Fruit fly (Drosophila melanogaster) whole organism, embryonic: ENCODE data around the gene Baldspot.

Source experiments
- CG10209 ChIP-seq: fragments of 200-800 bp; sonication (Bioruptor generic); optimal IDR thresholded peaks from 3 replicates; lab custom pipeline; 2017; ENCODE audit warnings: missing biosample characterization, mild to moderate bottlenecking, missing genetic modification characterization, missing genetic modification reagents
- CG12744 ChIP-seq: fragments of 200-800 bp; sonication (Bioruptor generic); optimal IDR thresholded peaks from 2 replicates; lab custom pipeline; 2016; ENCODE audit warnings: missing biosample characterization, missing genetic modification characterization
- CG13296 ChIP-seq: fragments of 200-800 bp; sonication (Bioruptor generic); optimal IDR thresholded peaks from 3 replicates; lab custom pipeline; 2018; ENCODE audit warnings: missing biosample characterization, mild to moderate bottlenecking, missing genetic modification characterization
- CG15073 ChIP-seq: fragments of 200-800 bp; sonication (Bioruptor generic); optimal IDR thresholded peaks from 2 replicates; lab custom pipeline; 2016; ENCODE audit warnings: missing biosample characterization, missing genetic modification characterization
- CG15514 ChIP-seq: fragments of 200-800 bp; sonication (Bioruptor generic); optimal IDR thresholded peaks from 3 replicates; lab custom pipeline; 2017; ENCODE audit warnings: missing biosample characterization, missing genetic modification characterization, mild to moderate bottlenecking, moderate library complexity, missing genetic modification reagents
- CG15601 ChIP-seq: fragments of 200-800 bp; sonication (Bioruptor generic); optimal IDR thresholded peaks from 3 replicates; lab custom pipeline; 2019; ENCODE audit warnings: missing biosample characterization, mild to moderate bottlenecking, missing genetic modification characterization, moderate library complexity
- CG1792 ChIP-seq: fragments of 200-800 bp; sonication (Bioruptor generic); optimal IDR thresholded peaks from 2 replicates; lab custom pipeline; 2016; ENCODE audit warnings: missing biosample characterization, missing genetic modification characterization
- CG2875 ChIP-seq: fragments of 200-800 bp; sonication (Bioruptor generic); optimal IDR thresholded peaks from 2 replicates; lab custom pipeline; 2017; ENCODE audit warnings: missing biosample characterization, mild to moderate bottlenecking, missing genetic modification characterization, missing genetic modification reagents
- CG30020 ChIP-seq: fragments of 200-800 bp; optimal IDR thresholded peaks from 2 replicates; lab custom pipeline; 2019; ENCODE audit warnings: missing biosample characterization, mild to moderate bottlenecking, missing genetic modification characterization, moderate library complexity
- CG33557 ChIP-seq: fragments of 200-800 bp; sonication (Bioruptor generic); optimal IDR thresholded peaks from 2 replicates; lab custom pipeline; 2019; ENCODE audit warnings: missing biosample characterization, mild to moderate bottlenecking, missing genetic modification characterization, moderate library complexity
- CG4404 ChIP-seq: fragments of 200-800 bp; sonication (Bioruptor generic); IDR thresholded peaks from 2 replicates; pipeline ENCODE4 v1.3.6; 2022; ENCODE audit warnings: missing biosample characterization, missing genetic modification characterization
- CG4617 ChIP-seq: fragments of 200-800 bp; sonication (Bioruptor generic); optimal IDR thresholded peaks from 3 replicates; lab custom pipeline; 2016; ENCODE audit warnings: missing biosample characterization, missing genetic modification characterization, borderline replicate concordance
- CG9727 ChIP-seq: fragments of 200-800 bp; sonication (Bioruptor generic); optimal IDR thresholded peaks from 3 replicates; lab custom pipeline; 2017; ENCODE audit warnings: missing biosample characterization, mild to moderate bottlenecking, missing genetic modification characterization
- Chrac-16 ChIP-seq: fragments of 200-800 bp; sonication (Bioruptor generic); optimal IDR thresholded peaks from 3 replicates; lab custom pipeline; 2016; ENCODE audit warnings: missing biosample characterization, missing genetic modification characterization
- D19B ChIP-seq: fragments of 200-800 bp; sonication (Bioruptor generic); optimal IDR thresholded peaks from 2 replicates; lab custom pipeline; 2017; ENCODE audit warnings: missing biosample characterization, mild to moderate bottlenecking, missing genetic modification characterization
- Dek ChIP-seq: fragments of 200-800 bp; sonication (Bioruptor generic); optimal IDR thresholded peaks from 3 replicates; lab custom pipeline; 2019; ENCODE audit warnings: missing biosample characterization, mild to moderate bottlenecking, missing genetic modification characterization, moderate library complexity
- Dp ChIP-seq: fragments of 200-800 bp; sonication (Bioruptor generic); optimal IDR thresholded peaks from 2 replicates; lab custom pipeline; 2018; ENCODE audit warnings: missing biosample characterization, mild to moderate bottlenecking, missing genetic modification characterization, moderate library complexity
- E2f1 ChIP-seq: fragments of 200-800 bp; sonication (Bioruptor generic); IDR thresholded peaks from 2 replicates; pipeline ENCODE4 v1.3.6; 2022; ENCODE audit warnings: missing biosample characterization, missing genetic modification characterization
- Gsc ChIP-seq: fragments of 200-800 bp; sonication (Bioruptor generic); IDR thresholded peaks from 2 replicates; pipeline ENCODE4 v1.3.6; 2022; ENCODE audit warnings: missing biosample characterization, missing genetic modification characterization
- H15 ChIP-seq: fragments of 200-800 bp; sonication (Bioruptor generic); IDR thresholded peaks from 3 replicates; pipeline ENCODE4 v1.3.6; 2022; ENCODE audit warnings: missing biosample characterization, missing genetic modification characterization
- Lhr ChIP-seq: fragments of 200-800 bp; sonication (Bioruptor generic); optimal IDR thresholded peaks from 3 replicates; lab custom pipeline; 2017; ENCODE audit warnings: mild to moderate bottlenecking, missing biosample characterization, missing genetic modification reagents, missing genetic modification characterization
- Lim3 ChIP-seq: fragments of 200-800 bp; sonication (Bioruptor generic); IDR thresholded peaks from 2 replicates; pipeline ENCODE4 v1.3.6; 2022; ENCODE audit warnings: missing biosample characterization, missing genetic modification characterization
- Mad ChIP-seq: fragments of 200-800 bp; sonication (Bioruptor generic); optimal IDR thresholded peaks from 2 replicates; lab custom pipeline; 2016; ENCODE audit warnings: missing biosample characterization, missing genetic modification characterization
- Mes4 ChIP-seq: fragments of 200-800 bp; sonication (Bioruptor generic); optimal IDR thresholded peaks from 2 replicates; lab custom pipeline; 2016; ENCODE audit warnings: missing biosample characterization, missing genetic modification characterization
- Mrtf ChIP-seq: fragments of 200-800 bp; sonication (Bioruptor generic); IDR thresholded peaks from 3 replicates; pipeline ENCODE4 v1.3.6; 2022; ENCODE audit warnings: missing biosample characterization, missing genetic modification characterization
- NK7.1 ChIP-seq: fragments of 200-800 bp; sonication (Bioruptor generic); optimal IDR thresholded peaks from 3 replicates; lab custom pipeline; 2016; ENCODE audit warnings: missing biosample characterization, missing genetic modification characterization
- Poxn ChIP-seq: fragments of 200-800 bp; sonication (Bioruptor generic); IDR thresholded peaks from 2 replicates; pipeline ENCODE4 v1.3.6; 2022; ENCODE audit warnings: missing biosample characterization, missing genetic modification characterization
- Six4 ChIP-seq: fragments of 200-800 bp; sonication (Bioruptor generic); optimal IDR thresholded peaks from 2 replicates; lab custom pipeline; 2016; ENCODE audit warnings: missing biosample characterization, missing genetic modification characterization
- Sox102F ChIP-seq: fragments of 200-800 bp; sonication (Bioruptor generic); optimal IDR thresholded peaks from 2 replicates; lab custom pipeline; 2018; ENCODE audit warnings: missing biosample characterization, mild to moderate bottlenecking, missing genetic modification characterization, moderate library complexity
- Sry-β ChIP-seq: fragments of 200-800 bp; sonication (Bioruptor generic); optimal IDR thresholded peaks from 2 replicates; lab custom pipeline; 2018; ENCODE audit warnings: missing biosample characterization, mild to moderate bottlenecking, missing genetic modification characterization, moderate library complexity
- Stat92E ChIP-seq, 3 experiments: fragments of >200 bp in 2 of 3; fragments of 200-800 bp in 1 of 3; sonication (Bioruptor generic) in 1 of 3; optimal IDR thresholded peaks; 2 replicates each; lab custom pipeline; 2017 to 2019; ENCODE audit warnings: missing biosample characterization in 3 of 3, missing genetic modification characterization in 3 of 3, mild to moderate bottlenecking in 1 of 3, moderate library complexity in 1 of 3
- Taf1 ChIP-seq: fragments of 200-800 bp; sonication (Bioruptor generic); IDR thresholded peaks from 2 replicates; pipeline ENCODE4 v1.3.6; 2022; ENCODE audit warnings: missing biosample characterization, missing genetic modification characterization
- al ChIP-seq: fragments of 200-800 bp; sonication (Bioruptor generic); IDR thresholded peaks from 2 replicates; pipeline ENCODE4 v1.3.6; 2022; ENCODE audit warnings: missing biosample characterization, missing genetic modification characterization
- cas ChIP-seq: fragments of 200-800 bp; sonication (Bioruptor generic); IDR thresholded peaks from 2 replicates; pipeline ENCODE4 v1.3.6; 2022; ENCODE audit warnings: missing biosample characterization, missing genetic modification characterization
- crol ChIP-seq: fragments of 200-800 bp; sonication (Bioruptor generic); IDR thresholded peaks from 2 replicates; pipeline ENCODE4 v1.3.6; 2022; ENCODE audit warnings: missing biosample characterization, missing genetic modification characterization
- danr ChIP-seq: fragments of 200-800 bp; sonication (Bioruptor generic); IDR thresholded peaks from 2 replicates; pipeline ENCODE4 v1.3.6; 2022; ENCODE audit warnings: missing biosample characterization, missing genetic modification characterization
- en ChIP-seq: fragments of 200-800 bp; sonication (Bioruptor generic); optimal IDR thresholded peaks from 2 replicates; lab custom pipeline; 2016; ENCODE audit warnings: missing biosample characterization, missing genetic modification characterization
- fd64A ChIP-seq: fragments of 200-800 bp; sonication (Bioruptor generic); optimal IDR thresholded peaks from 3 replicates; lab custom pipeline; 2018; ENCODE audit warnings: missing biosample characterization, mild to moderate bottlenecking, missing genetic modification characterization
- ken ChIP-seq: fragments of 200-800 bp; sonication (Bioruptor generic); IDR thresholded peaks from 3 replicates; pipeline ENCODE4 v1.3.6; 2022; ENCODE audit warnings: missing biosample characterization, missing genetic modification characterization
- knrl ChIP-seq: fragments of 200-800 bp; sonication (Bioruptor generic); IDR thresholded peaks from 3 replicates; pipeline ENCODE4 v1.3.6; 2022; ENCODE audit warnings: missing biosample characterization, missing genetic modification characterization; ENCODE audit not compliant: partially characterized antibody
- lab ChIP-seq: fragments of 200-800 bp; sonication (Bioruptor generic); optimal IDR thresholded peaks from 3 replicates; lab custom pipeline; 2017; ENCODE audit warnings: missing biosample characterization, missing genetic modification characterization, mild to moderate bottlenecking, moderate library complexity, missing genetic modification reagents
- lbe ChIP-seq: fragments of 200-800 bp; sonication (Bioruptor generic); optimal IDR thresholded peaks from 2 replicates; lab custom pipeline; 2016; ENCODE audit warnings: missing biosample characterization, mild to moderate bottlenecking, missing genetic modification characterization
- mld ChIP-seq: fragments of 200-800 bp; sonication (Bioruptor generic); IDR thresholded peaks from 3 replicates; pipeline ENCODE4 v1.3.6; 2022; ENCODE audit warnings: missing biosample characterization, missing genetic modification characterization; ENCODE audit not compliant: partially characterized antibody
- onecut ChIP-seq: fragments of 200-800 bp; sonication (Bioruptor generic); IDR thresholded peaks from 2 replicates; pipeline ENCODE4 v1.3.6; 2022; ENCODE audit warnings: missing biosample characterization, missing genetic modification characterization
- ro ChIP-seq: fragments of 200-800 bp; sonication (Bioruptor generic); IDR thresholded peaks from 2 replicates; pipeline ENCODE4 v1.3.6; 2022; ENCODE audit warnings: missing biosample characterization, missing genetic modification characterization
- sd ChIP-seq: fragments of 200-800 bp; sonication (Bioruptor generic); optimal IDR thresholded peaks from 3 replicates; lab custom pipeline; 2018; ENCODE audit warnings: missing biosample characterization, mild to moderate bottlenecking, missing genetic modification characterization, moderate library complexity
- sima ChIP-seq: fragments of 200-800 bp; sonication (Bioruptor generic); optimal IDR thresholded peaks from 2 replicates; lab custom pipeline; 2016; ENCODE audit warnings: missing biosample characterization, missing genetic modification characterization
- sr ChIP-seq: fragments of 200-800 bp; sonication (Bioruptor generic); IDR thresholded peaks from 3 replicates; pipeline ENCODE4 v1.3.6; 2022; ENCODE audit warnings: missing biosample characterization, missing genetic modification characterization

The Baldspot gene

dm6 chr3L:16659959-16660870 is 1.2 kb downstream of the Baldspot start (continued):
- peak; percentile 97 for TF ChIP-seq Sox102F (GFP tag; lab: Kevin White, UChicago)
- TF ChIP-seq CG1792 (GFP tag; lab: Kevin White, UChicago): peak; percentile 92
- peak; percentile 76 for TF ChIP-seq sd (tag; lab: Kevin White, UChicago)
- TF ChIP-seq fd64A (GFP tag; lab: Kevin White, UChicago): peak; percentile 93
- peak; percentile 91 for TF ChIP-seq CG15514 (GFP tag; lab: Kevin White, UChicago)
- TF ChIP-seq Dp: no peak
- TF ChIP-seq H15 (GFP tag; lab: Robert Waterston, UW): peak; percentile 92
- 0 out of 3 replicates have a peak, but pooled peaks have one; percentile 21 for TF ChIP-seq mld (GFP tag; lab: Robert Waterston, UW)
- peak; percentile 97 for TF ChIP-seq CG10209 (GFP tag; lab: Kevin White, UChicago)
- TF ChIP-seq Lhr (GFP tag; lab: Kevin White, UChicago): peak; percentile 89
- peak; percentile 77 for TF ChIP-seq CG30020 (tag; lab: Kevin White, UChicago)
- TF ChIP-seq ken (GFP tag; lab: Robert Waterston, UW): peak; percentile 93
- peak; percentile 89 for TF ChIP-seq en (GFP tag; lab: Kevin White, UChicago)
- TF ChIP-seq CG15601: peak; percentile 96
- TF ChIP-seq Chrac-16 (GFP tag; lab: Kevin White, UChicago): peak; percentile 94
- TF ChIP-seq CG4404 (GFP tag; lab: Robert Waterston, UW): peak; percentile 88
- TF ChIP-seq Six4 (GFP tag; lab: Kevin White, UChicago): peak; percentile 96
- no peak for TF ChIP-seq knrl
- peak; percentile 95 for TF ChIP-seq CG2875
- TF ChIP-seq cas: peak; percentile 81
- peak; percentile 72 for TF ChIP-seq Poxn (GFP tag; lab: Robert Waterston, UW)
- TF ChIP-seq Taf1 (GFP tag; lab: Robert Waterston, UW): peak; percentile 85
- peak; percentile 78 for TF ChIP-seq CG4617 (GFP tag; lab: Kevin White, UChicago)
- TF ChIP-seq crol (GFP tag; lab: Robert Waterston, UW): peak; percentile 93
- TF ChIP-seq CG9727 (GFP tag; lab: Kevin White, UChicago): peak; percentile 98
- peak; percentile 92 for TF ChIP-seq danr (GFP tag; lab: Robert Waterston, UW)
- TF ChIP-seq E2f1 (GFP tag; lab: Robert Waterston, UW): peak; percentile 94
- TF ChIP-seq CG15073 (GFP tag; lab: Kevin White, UChicago): peak; percentile 78
- peak; percentile 71 for TF ChIP-seq Sry-β (GFP tag; lab: Kevin White, UChicago)
- peak; percentile 98 for TF ChIP-seq onecut (GFP tag; lab: Robert Waterston, UW)
- TF ChIP-seq CG33557 (GFP tag; lab: Kevin White, UChicago): peak; percentile 89
- peak; percentile 96 for TF ChIP-seq Dek (tag; lab: Kevin White, UChicago)
- TF ChIP-seq al: peak; percentile 86
- peak; percentile 98 for TF ChIP-seq lab (GFP tag; lab: Kevin White, UChicago)
- peak; percentile 82 for TF ChIP-seq ro
- TF ChIP-seq CG13296: peak; percentile 97
- TF ChIP-seq Mes4: peak; percentile 77
- peak; percentile 69 for TF ChIP-seq sima (GFP tag; lab: Kevin White, UChicago)
- TF ChIP-seq Stat92E (GFP tag; optimal IDR thresholded peaks at IDR 0.05; lab: Kevin White, UChicago): peak in 1 of 3 experiments; percentile 92
- TF ChIP-seq NK7.1 (GFP tag; lab: Kevin White, UChicago): peak; percentile 86
- TF ChIP-seq lbe (GFP tag; lab: Kevin White, UChicago): peak; percentile 78
- peak; percentile 90 for TF ChIP-seq Gsc (GFP tag; lab: Robert Waterston, UW)
- peak; percentile 82 for TF ChIP-seq CG12744 (GFP tag; lab: Kevin White, UChicago)
- TF ChIP-seq Mad (GFP tag; lab: Kevin White, UChicago): peak; percentile 90
- peak; percentile 91 for TF ChIP-seq D19B (GFP tag; lab: Kevin White, UChicago)
- peak; percentile 77; the same call in 2 of the 3 replicates for TF ChIP-seq sr (GFP tag; lab: Robert Waterston, UW)
- peak; percentile 80 for TF ChIP-seq Lim3 (GFP tag; lab: Robert Waterston, UW)
- TF ChIP-seq Mrtf (GFP tag; lab: Robert Waterston, UW): peak; percentile 91
